Worm (Caenorhabditis elegans): ENCODE data around the gene F32A11.1.

Gene F32A11.1

DNA sequence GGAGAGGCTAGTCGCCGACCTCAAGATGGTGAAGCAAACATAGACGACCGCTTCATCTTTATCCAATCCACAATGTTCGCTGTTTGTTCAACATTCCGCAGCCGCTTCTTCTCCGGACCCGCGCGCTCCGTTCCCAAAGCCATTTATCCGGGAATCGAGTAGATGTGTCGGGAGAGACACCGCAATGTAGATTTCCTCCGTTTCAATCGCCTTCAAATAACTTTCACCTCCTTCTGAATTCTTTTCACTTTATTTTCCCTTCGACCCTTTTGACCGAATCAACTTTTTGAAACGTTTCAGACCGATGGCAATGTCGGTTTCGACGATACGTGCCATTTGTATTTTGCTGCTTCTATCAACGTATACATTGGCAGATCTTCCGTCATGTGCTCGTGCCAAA lies 49.4 kb upstream of the F32A11.1 start, which contains the start of gene pqn-32:
TSS of gene pqn-32 (plus strand) at position 301 of the 400 bp plus-strand sequence.
- TF ChIP-seq ceh-16 (tag; optimal IDR thresholded peaks at IDR 0.05), result no peak
- no peak for TF ChIP-seq ztf-4 (tag; optimal IDR thresholded peaks at IDR 0.05)
- TF ChIP-seq nhr-21 (tag; optimal IDR thresholded peaks at IDR 0.05), result no peak
- no peak for TF ChIP-seq aly-2 (tag; optimal IDR thresholded peaks at IDR 0.05)
- TF ChIP-seq sma-9 (GFP tag; optimal IDR thresholded peaks at IDR 0.05), result no peak
- TF ChIP-seq sma-9 (tag; optimal IDR thresholded peaks at IDR 0.05), result no peak
- no peak for TF ChIP-seq gmeb-1 (tag; optimal IDR thresholded peaks at IDR 0.05)
- TF ChIP-seq zag-1 (tag; optimal IDR thresholded peaks at IDR 0.05), result no peak
- no peak for TF ChIP-seq ztf-1 (GFP tag; conservative IDR thresholded peaks at IDR 0.05)
- no peak for TF ChIP-seq unc-39 (tag; optimal IDR thresholded peaks at IDR 0.05)
- no peak for TF ChIP-seq mbf-1 (tag; optimal IDR thresholded peaks at IDR 0.05)
- no peak for TF ChIP-seq lsy-2 (tag; optimal IDR thresholded peaks at IDR 0.05)
- TF ChIP-seq lin-11 (tag; optimal IDR thresholded peaks at IDR 0.05), result no peak
- TF ChIP-seq unc-62 (GFP tag; optimal IDR thresholded peaks at IDR 0.05), result no peak
- no peak for TF ChIP-seq alr-1 (tag; optimal IDR thresholded peaks at IDR 0.05)

DNA sequence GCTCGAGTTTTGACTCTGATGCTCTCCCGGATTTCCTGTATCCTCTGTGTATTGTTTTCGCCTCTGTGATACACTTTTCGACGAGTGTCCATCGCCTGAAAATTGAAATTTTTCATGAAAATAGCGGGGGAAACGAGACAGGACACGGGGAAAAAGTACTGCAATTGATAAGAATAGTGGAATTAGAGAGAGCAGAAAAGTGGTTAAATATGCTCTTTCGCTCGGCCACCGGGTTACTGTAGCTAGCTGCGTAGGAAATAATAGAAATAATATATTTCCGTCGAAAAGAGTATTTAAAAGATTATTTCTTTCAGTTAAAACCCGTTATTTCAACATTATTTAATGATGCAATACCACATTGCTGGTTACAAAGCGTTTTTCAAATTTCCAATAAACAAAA lies 40.4 kb upstream of the F32A11.1 start, which contains the start of gene rict-1:
TSS of gene rict-1 (minus strand) at position 101 of the 400 bp plus-strand sequence.
- TF ChIP-seq sma-3 (GFP tag; optimal IDR thresholded peaks at IDR 0.05) (no peak), ztf-1 (GFP tag; conservative IDR thresholded peaks at IDR 0.05) (no peak), snpc-4 (tag; optimal IDR thresholded peaks at IDR 0.05) (no peak), nhr-237 (tag; optimal IDR thresholded peaks at IDR 0.05) (no peak)

DNA sequence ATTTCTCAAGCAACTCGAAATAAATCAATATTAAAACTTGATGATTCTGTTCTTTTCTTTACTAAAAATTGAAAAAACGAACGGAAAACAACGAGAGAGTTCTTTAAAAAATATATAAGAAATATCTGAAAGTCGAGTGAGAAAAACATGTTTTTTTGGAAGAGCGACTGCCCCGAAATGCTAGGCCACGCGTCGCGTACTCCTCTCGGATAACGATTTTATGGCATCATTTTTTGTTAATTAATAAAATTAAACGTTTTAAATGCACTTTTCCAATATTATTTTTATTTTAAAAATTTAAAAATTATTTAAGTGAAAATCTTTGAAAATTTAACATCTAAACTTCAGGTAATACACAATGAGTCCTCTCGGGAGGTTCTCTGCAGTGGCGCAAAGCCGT lies 40.0 kb upstream of the F32A11.1 start, which contains the start of gene gfm-1:
TSS of gene gfm-1 (plus strand) at position 349 of the 400 bp plus-strand sequence.
- TF ChIP-seq lsy-2 (tag; optimal IDR thresholded peaks at IDR 0.05) (peak; percentile 44 to 77), nhr-12 (tag; optimal IDR thresholded peaks at IDR 0.05) (no peak), ztf-4 (tag; optimal IDR thresholded peaks at IDR 0.05) (no peak), nhr-23 (tag; optimal IDR thresholded peaks at IDR 0.05) (no peak), snpc-4 (tag; optimal IDR thresholded peaks at IDR 0.05) (peak; percentile 73), nhr-25 (tag; optimal IDR thresholded peaks at IDR 0.05) (no peak), mdl-1 (tag; optimal IDR thresholded peaks at IDR 0.05) (peak in 1 of 2 experiments; percentile 12), nhr-6 (tag; optimal IDR thresholded peaks at IDR 0.05) (no peak), alr-1 (tag; optimal IDR thresholded peaks at IDR 0.05) (no peak), ceh-82 (tag; optimal IDR thresholded peaks at IDR 0.05) (no peak), skn-1 (tag; optimal IDR thresholded peaks at IDR 0.05) (no peak), ama-1 (optimal IDR thresholded peaks at IDR 0.05) (no peak), elt-1 (tag; optimal IDR thresholded peaks at IDR 0.05) (no peak), gmeb-1 (tag; optimal IDR thresholded peaks at IDR 0.05) (peak; percentile 75), R02D3.7 (tag; optimal IDR thresholded peaks at IDR 0.05) (no peak), lin-13 (GFP tag; optimal IDR thresholded peaks at IDR 0.05) (no peak), zag-1 (tag; optimal IDR thresholded peaks at IDR 0.05) (no peak), unc-62 (GFP tag; optimal IDR thresholded peaks at IDR 0.05) (no peak), lin-39 (tag; optimal IDR thresholded peaks at IDR 0.05) (no peak), fos-1 (tag; optimal IDR thresholded peaks at IDR 0.05) (peak; percentile 22), unc-39 (tag; optimal IDR thresholded peaks at IDR 0.05) (no peak), sma-9 (GFP tag; optimal IDR thresholded peaks at IDR 0.05) (peak; percentile 82), sma-9 (tag; optimal IDR thresholded peaks at IDR 0.05) (no peak), Y55F3AM.14 (GFP tag; optimal IDR thresholded peaks at IDR 0.05) (no peak), nhr-10 (tag; optimal IDR thresholded peaks at IDR 0.05) (no peak), egl-27 (tag; optimal IDR thresholded peaks at IDR 0.05) (no peak), mab-5 (tag; optimal IDR thresholded peaks at IDR 0.05) (no peak), ZK546.5 (tag; optimal IDR thresholded peaks at IDR 0.05) (no peak), F13H6.1 (tag; optimal IDR thresholded peaks at IDR 0.05) (peak; percentile 71), nhr-237 (tag; optimal IDR thresholded peaks at IDR 0.05) (no peak), aly-2 (tag; optimal IDR thresholded peaks at IDR 0.05) (no peak), lin-11 (tag; optimal IDR thresholded peaks at IDR 0.05) (peak; percentile 1), nhr-129 (tag; optimal IDR thresholded peaks at IDR 0.05) (no peak), blmp-1 (tag; optimal IDR thresholded peaks at IDR 0.05; ENCODE audit: insufficient read depth) (no peak), ceh-16 (tag; optimal IDR thresholded peaks at IDR 0.05) (no peak), nhr-11 (tag; optimal IDR thresholded peaks at IDR 0.05) (no peak), ztf-1 (GFP tag; conservative IDR thresholded peaks at IDR 0.05) (no peak), nhr-77 (tag; optimal IDR thresholded peaks at IDR 0.05) (no peak), elt-3 (tag; optimal IDR thresholded peaks at IDR 0.05) (no peak), peb-1 (tag; optimal IDR thresholded peaks at IDR 0.05) (no peak), dmd-4 (tag; optimal IDR thresholded peaks at IDR 0.05) (no peak), sma-3 (GFP tag; optimal IDR thresholded peaks at IDR 0.05) (peak; percentile 80), ztf-11 (tag; optimal IDR thresholded peaks at IDR 0.05) (no peak), nhr-21 (tag; optimal IDR thresholded peaks at IDR 0.05) (peak; percentile 21), sem-4 (tag; optimal IDR thresholded peaks at IDR 0.05) (peak; percentile 72), crh-2 (tag; optimal IDR thresholded peaks at IDR 0.05) (peak; percentile 50), mbf-1 (tag; optimal IDR thresholded peaks at IDR 0.05) (no peak), unc-55 (GFP tag; optimal IDR thresholded peaks at IDR 0.05) (peak; percentile 70), C34F6.9 (tag; optimal IDR thresholded peaks at IDR 0.05) (peak; percentile 69)
